Worm (Caenorhabditis elegans) whole organism, young adult: ENCODE measurements around the gene frpr-4.

Experiments
- B0261.1 ChIP-seq: sonication (generic microtip); optimal IDR thresholded peaks from 2 replicates; lab custom pipeline; 2016; ENCODE audit warnings: mild to moderate bottlenecking, missing genetic modification characterization, moderate library complexity, missing compliant biosample characterization
- B0336.3 ChIP-seq: fragments of 200-800 bp; sonication (Bioruptor generic); IDR thresholded peaks from 2 replicates; pipeline ENCODE4 v1.3.6; 2022; ENCODE audit warnings: missing genetic modification characterization, missing compliant biosample characterization
- C06A6.2 ChIP-seq: fragments of 200-800 bp; sonication (Bioruptor generic); conservative IDR thresholded peaks from 2 replicates; pipeline ENCODE4 v1.3.6; 2022; ENCODE audit warnings: missing genetic modification characterization, missing compliant biosample characterization
- C17E4.6 ChIP-seq: fragments of 200-800 bp; sonication (Bioruptor generic); IDR thresholded peaks from 2 replicates; pipeline ENCODE4 v1.3.6; 2022; ENCODE audit warnings: missing genetic modification reagents, missing genetic modification characterization, missing compliant biosample characterization
- F23B12.7 ChIP-seq: sonication (generic microtip); optimal IDR thresholded peaks from 2 replicates; lab custom pipeline; 2017; ENCODE audit warnings: missing genetic modification characterization, mild to moderate bottlenecking, missing compliant biosample characterization, antibody characterized with exemption, moderate library complexity; ENCODE audit not compliant: insufficient read depth
- F33H1.4 ChIP-seq: fragments of 200-800 bp; sonication (Bioruptor generic); IDR thresholded peaks from 2 replicates; pipeline ENCODE4 v1.3.6; 2022; ENCODE audit warnings: missing genetic modification reagents, missing genetic modification characterization, missing compliant biosample characterization
- F37B4.10 ChIP-seq: fragments of 200-800 bp; sonication (Bioruptor generic); IDR thresholded peaks from 2 replicates; pipeline ENCODE4 v1.3.6; 2022; ENCODE audit warnings: missing genetic modification characterization, missing compliant biosample characterization
- F49E8.2 ChIP-seq: sonication (generic microtip); optimal IDR thresholded peaks from 3 replicates; lab custom pipeline; 2017; ENCODE audit warnings: missing genetic modification characterization, mild to moderate bottlenecking, missing compliant biosample characterization, antibody characterized with exemption, moderate library complexity; ENCODE audit not compliant: insufficient read depth
- F52B5.7 ChIP-seq: sonication (generic microtip); optimal IDR thresholded peaks from 2 replicates; lab custom pipeline; 2016; ENCODE audit warnings: mild to moderate bottlenecking, missing genetic modification characterization, missing compliant biosample characterization
- F55B11.4 ChIP-seq: sonication (generic microtip); optimal IDR thresholded peaks from 2 replicates; lab custom pipeline; 2016; ENCODE audit warnings: missing compliant biosample characterization, missing genetic modification characterization, borderline replicate concordance; ENCODE audit not compliant: insufficient read depth
- F57C9.4 ChIP-seq: sonication (generic microtip); optimal IDR thresholded peaks from 2 replicates; lab custom pipeline; 2017; ENCODE audit warnings: mild to moderate bottlenecking, missing genetic modification characterization, missing compliant biosample characterization
- T07F8.4 ChIP-seq: sonication (generic microtip); optimal IDR thresholded peaks from 2 replicates; lab custom pipeline; 2016; ENCODE audit warnings: mild to moderate bottlenecking, missing genetic modification characterization, moderate library complexity, missing compliant biosample characterization
- Y53F4B.3 ChIP-seq: fragments of 200-800 bp; sonication (Bioruptor generic); IDR thresholded peaks from 2 replicates; pipeline ENCODE4 v1.3.6; 2022; ENCODE audit warnings: missing genetic modification reagents, missing genetic modification characterization, missing compliant biosample characterization
- Y95B8A.8 ChIP-seq: fragments of 200-800 bp; sonication (Bioruptor generic); IDR thresholded peaks from 2 replicates; pipeline ENCODE4 v1.3.6; 2022; ENCODE audit warnings: missing genetic modification reagents, missing genetic modification characterization, missing compliant biosample characterization
- akir-1 ChIP-seq: fragments of 200-800 bp; sonication (Bioruptor generic); optimal IDR thresholded peaks from 2 replicates; lab custom pipeline; 2018; ENCODE audit warnings: mild to moderate bottlenecking, missing genetic modification characterization, moderate library complexity, missing compliant biosample characterization
- athp-1 ChIP-seq: sonication (generic microtip); optimal IDR thresholded peaks from 2 replicates; lab custom pipeline; 2017; ENCODE audit warnings: mild to moderate bottlenecking, missing genetic modification characterization, missing compliant biosample characterization
- cebp-1 ChIP-seq, 2 experiments: fragments of 200-800 bp in 1 of 2; sonication (Bioruptor generic) in 1 of 2; sonication (generic microtip) in 1 of 2; IDR thresholded peaks in 1 of 2; optimal IDR thresholded peaks in 1 of 2; 2 replicates each; pipeline versions ENCODE4 v1.3.6 to Lab custom; 2017 to 2022; ENCODE audit warnings: missing compliant biosample characterization in 2 of 2, missing genetic modification characterization in 2 of 2, mild to moderate bottlenecking in 1 of 2, missing genetic modification reagents in 1 of 2, moderate library complexity in 1 of 2
- cebp-2 ChIP-seq: fragments of 200-800 bp; sonication (Bioruptor generic); IDR thresholded peaks from 2 replicates; pipeline ENCODE4 v1.3.6; 2022; ENCODE audit warnings: missing genetic modification characterization, missing compliant biosample characterization
- ceh-100 ChIP-seq: fragments of 200-800 bp; sonication (Bioruptor generic); IDR thresholded peaks from 2 replicates; pipeline ENCODE4 v1.3.6; 2022; ENCODE audit warnings: missing genetic modification reagents, missing genetic modification characterization, missing compliant biosample characterization
- ceh-27 ChIP-seq: fragments of 200-800 bp; sonication (Bioruptor generic); optimal IDR thresholded peaks from 2 replicates; lab custom pipeline; 2018; ENCODE audit warnings: mild to moderate bottlenecking, missing genetic modification characterization, moderate library complexity, missing compliant biosample characterization
- ceh-91 ChIP-seq: fragments of 200-800 bp; sonication (Bioruptor generic); IDR thresholded peaks from 2 replicates; pipeline ENCODE4 v1.3.6; 2022; ENCODE audit warnings: missing genetic modification reagents, missing genetic modification characterization, missing compliant biosample characterization
- dox-1 ChIP-seq: fragments of 200-800 bp; sonication (Bioruptor generic); IDR thresholded peaks from 2 replicates; pipeline ENCODE4 v1.3.6; 2022; ENCODE audit warnings: missing genetic modification reagents, missing genetic modification characterization, missing compliant biosample characterization
- dpff-1 ChIP-seq: sonication (generic microtip); optimal IDR thresholded peaks from 2 replicates; lab custom pipeline; 2017; ENCODE audit warnings: mild to moderate bottlenecking, missing genetic modification characterization, missing compliant biosample characterization
- efl-1 ChIP-seq: fragments of 150-350 bp; optimal IDR thresholded peaks from 2 replicates; lab custom pipeline; 2014; ENCODE audit warnings: missing biosample characterization, missing genetic modification reagents, missing genetic modification characterization
- egl-44 ChIP-seq: fragments of 200-800 bp; sonication (Bioruptor generic); IDR thresholded peaks from 2 replicates; pipeline ENCODE4 v1.3.6; 2022; ENCODE audit warnings: missing genetic modification reagents, missing genetic modification characterization, missing compliant biosample characterization
- ekl-4 ChIP-seq: fragments of 200-800 bp; sonication (Bioruptor generic); IDR thresholded peaks from 2 replicates; pipeline ENCODE4 v1.3.6; 2022; ENCODE audit warnings: missing genetic modification reagents, missing genetic modification characterization, missing compliant biosample characterization
- ets-4 ChIP-seq: fragments of 200-800 bp; sonication (Bioruptor generic); optimal IDR thresholded peaks from 2 replicates; lab custom pipeline; 2018; ENCODE audit warnings: mild to moderate bottlenecking, missing genetic modification characterization, missing compliant biosample characterization
- him-1 ChIP-seq: sonication (generic microtip); optimal IDR thresholded peaks from 2 replicates; lab custom pipeline; 2016; ENCODE audit warnings: missing genotype, missing genetic modification reagents, missing genetic modification characterization, missing compliant biosample characterization
- hlh-26 ChIP-seq: fragments of 200-800 bp; sonication (Bioruptor generic); conservative IDR thresholded peaks from 2 replicates; pipeline ENCODE4 v1.3.6; 2022; ENCODE audit warnings: missing genetic modification reagents, missing genetic modification characterization, missing compliant biosample characterization
- hsf-1 ChIP-seq: fragments of 200-800 bp; sonication (Bioruptor generic); IDR thresholded peaks from 2 replicates; pipeline ENCODE4 v1.3.6; 2022; ENCODE audit warnings: missing genetic modification reagents, missing genetic modification characterization, missing compliant biosample characterization
- let-526 ChIP-seq: fragments of 200-800 bp; sonication (Bioruptor generic); IDR thresholded peaks from 2 replicates; pipeline ENCODE4 v1.3.6; 2022; ENCODE audit warnings: missing genetic modification reagents, missing genetic modification characterization, missing compliant biosample characterization
- lin-26 ChIP-seq: fragments of 200-800 bp; sonication (Bioruptor generic); IDR thresholded peaks from 2 replicates; pipeline ENCODE4 v1.3.6; 2022; ENCODE audit warnings: missing genetic modification reagents, missing genetic modification characterization, missing compliant biosample characterization
- lsl-1 ChIP-seq: fragments of 200-800 bp; sonication (Bioruptor generic); optimal IDR thresholded peaks from 2 replicates; lab custom pipeline; 2018; ENCODE audit warnings: mild to moderate bottlenecking, missing genetic modification characterization, moderate library complexity, missing compliant biosample characterization
- madf-10 ChIP-seq: sonication (generic microtip); optimal IDR thresholded peaks from 2 replicates; lab custom pipeline; 2016; ENCODE audit warnings: mild to moderate bottlenecking, missing genetic modification characterization, missing compliant biosample characterization
- madf-3 ChIP-seq: fragments of 200-800 bp; sonication (Bioruptor generic); IDR thresholded peaks from 2 replicates; pipeline ENCODE4 v1.3.6; 2022; ENCODE audit warnings: missing genetic modification reagents, missing genetic modification characterization, missing compliant biosample characterization
- mcd-1 ChIP-seq: fragments of 200-800 bp; sonication (Bioruptor generic); IDR thresholded peaks from 2 replicates; pipeline ENCODE4 v1.3.6; 2022; ENCODE audit warnings: missing genetic modification reagents, missing genetic modification characterization, missing compliant biosample characterization
- nhr-179 ChIP-seq: sonication (generic microtip); optimal IDR thresholded peaks from 2 replicates; lab custom pipeline; 2016; ENCODE audit warnings: mild to moderate bottlenecking, missing genetic modification characterization, missing compliant biosample characterization
- pbrm-1 ChIP-seq: fragments of 200-800 bp; sonication (Bioruptor generic); IDR thresholded peaks from 2 replicates; pipeline ENCODE4 v1.3.6; 2022; ENCODE audit warnings: missing genetic modification reagents, missing genetic modification characterization, missing compliant biosample characterization
- rpc-1 ChIP-seq, 2 experiments: fragments of 150-350 bp in 1 of 2; sonication (generic microtip) in 1 of 2; optimal IDR thresholded peaks; 2 replicates each; lab custom pipeline; 2014 to 2018; ENCODE audit warnings: missing biosample characterization in 1 of 2, missing genetic modification characterization in 1 of 2, missing genetic modification reagents in 1 of 2, missing genotype in 1 of 2
- sea-2 ChIP-seq: fragments of 200-800 bp; sonication (Bioruptor generic); IDR thresholded peaks from 2 replicates; pipeline ENCODE4 v1.3.6; 2022; ENCODE audit warnings: missing genetic modification characterization, missing compliant biosample characterization
- snpc-4 ChIP-seq, 5 experiments: fragments of 150-350 bp in 1 of 5; sonication (generic microtip) in 4 of 5; optimal IDR thresholded peaks; 2 replicates each; lab custom pipeline; 2014 to 2018; ENCODE audit warnings: missing genetic modification characterization in 5 of 5, missing biosample characterization in 3 of 5, antibody characterized with exemption in 2 of 5, mild to moderate bottlenecking in 2 of 5, missing compliant biosample characterization in 2 of 5, missing genotype in 2 of 5, moderate library complexity in 2 of 5, missing genetic modification reagents in 1 of 5
- sptf-2 ChIP-seq: fragments of 200-800 bp; sonication (Bioruptor generic); optimal IDR thresholded peaks from 2 replicates; lab custom pipeline; 2018; ENCODE audit warnings: mild to moderate bottlenecking, missing genetic modification characterization, missing compliant biosample characterization
- tbp1 ChIP-seq: fragments of 200-800 bp; sonication (Bioruptor generic); optimal IDR thresholded peaks from 2 replicates; lab custom pipeline; 2018; ENCODE audit warnings: mild to moderate bottlenecking, missing genetic modification characterization, missing compliant biosample characterization
- tbx-9 ChIP-seq: sonication (generic microtip); optimal IDR thresholded peaks from 2 replicates; lab custom pipeline; 2016; ENCODE audit warnings: borderline replicate concordance, missing genetic modification characterization, inconsistent platforms, missing compliant biosample characterization
- xnd-1 ChIP-seq: sonication (generic microtip); optimal IDR thresholded peaks from 2 replicates; lab custom pipeline; 2016; ENCODE audit warnings: missing genotype, missing genetic modification reagents, missing genetic modification characterization, missing compliant biosample characterization
- ztf-18 ChIP-seq: sonication (generic microtip); optimal IDR thresholded peaks from 2 replicates; lab custom pipeline; 2016; ENCODE audit warnings: missing genotype, mild to moderate bottlenecking, missing genetic modification characterization, missing compliant biosample characterization

Gene frpr-4

ce11 chrII:5293287-5293850 lies 38.0 kb upstream of the frpr-4 start, which contains the start of gene ZK622.1 (continued):
- peak; percentile 81; the same call in 1 of the 2 replicates for TF ChIP-seq lin-26 (GFP tag; lab: Robert Waterston, UW)
- TF ChIP-seq egl-44 (GFP tag; lab: Robert Waterston, UW): 0 out of 2 replicates have a peak, but pooled peaks have one; percentile 56
- no peak for TF ChIP-seq dpff-1 (tag; lab: Kevin White, UChicago)
- TF ChIP-seq madf-3 (GFP tag; lab: Robert Waterston, UW): no peak
- TF ChIP-seq ets-4 (GFP tag; lab: Kevin White, UChicago): no peak
- TF ChIP-seq madf-10 (tag; lab: Kevin White, UChicago): peak; percentile 61
- peak; percentile 42; the same call in 1 of the 2 replicates for TF ChIP-seq mcd-1
- TF ChIP-seq Y95B8A.8 (GFP tag; lab: Robert Waterston, UW): peak; percentile 72
- no peak for TF ChIP-seq nhr-179 (tag; lab: Kevin White, UChicago)
- peak; percentile 94 for TF ChIP-seq him-1 (tag; lab: Kevin White, UChicago)
- TF ChIP-seq hsf-1 (GFP tag; lab: Robert Waterston, UW): no peak
- TF ChIP-seq cebp-1 (GFP tag; IDR thresholded peaks at IDR 0.05; lab: Robert Waterston, UW): no peak
- TF ChIP-seq cebp-1 (tag; optimal IDR thresholded peaks at IDR 0.05; lab: Kevin White, UChicago): no peak
- peak; percentile 48 for TF ChIP-seq F23B12.7 (tag; lab: Kevin White, UChicago)
- no peak for TF ChIP-seq akir-1 (GFP tag; lab: Kevin White, UChicago)
- TF ChIP-seq T07F8.4 (tag; lab: Kevin White, UChicago): peak; percentile 44
- TF ChIP-seq athp-1 (tag; lab: Kevin White, UChicago): no peak
- peak; percentile 55 for TF ChIP-seq ceh-27 (GFP tag; lab: Kevin White, UChicago)
- no peak for TF ChIP-seq sptf-2 (GFP tag; lab: Kevin White, UChicago)
- peak; percentile 83 for TF ChIP-seq rpc-1 (optimal IDR thresholded peaks at IDR 0.05; lab: Kevin White, UChicago)
- peak; percentile 88 for TF ChIP-seq rpc-1 (tag; optimal IDR thresholded peaks at IDR 0.05; lab: Kevin White, UChicago)
- TF ChIP-seq cebp-2 (GFP tag; lab: Robert Waterston, UW): no peak
- TF ChIP-seq ceh-91 (GFP tag; lab: Robert Waterston, UW): no peak
- peak; percentile 71 for TF ChIP-seq let-526 (GFP tag; lab: Robert Waterston, UW)
- TF ChIP-seq ceh-100 (GFP tag; lab: Robert Waterston, UW): 0 out of 2 replicates have a peak, but pooled peaks have one; percentile 37
- peak; percentile 76; the same call in 1 of the 2 replicates for TF ChIP-seq ekl-4 (GFP tag; lab: Robert Waterston, UW)
- TF ChIP-seq snpc-4 (GFP tag; optimal IDR thresholded peaks at IDR 0.05; lab: Kevin White, UChicago): peak; percentile 29
- TF ChIP-seq snpc-4 (tag; optimal IDR thresholded peaks at IDR 0.05; lab: Kevin White, UChicago): peak in 2 of 4 experiments; percentile 21 to 35
- TF ChIP-seq F37B4.10: no peak
- TF ChIP-seq xnd-1 (tag; lab: Kevin White, UChicago): no peak
- TF ChIP-seq hlh-26 (GFP tag; lab: Robert Waterston, UW): no peak
- TF ChIP-seq efl-1 (GFP tag; lab: Kevin White, UChicago): no peak
- peak; percentile 55 for TF ChIP-seq dox-1
- TF ChIP-seq lsl-1 (GFP tag; lab: Kevin White, UChicago): no peak
- no peak for TF ChIP-seq C17E4.6 (GFP tag; lab: Robert Waterston, UW)
- TF ChIP-seq tbp1: peak; percentile 98
- TF ChIP-seq pbrm-1 (GFP tag; lab: Robert Waterston, UW): peak; percentile 59; the same call in 1 of the 2 replicates
- peak; percentile 48 for TF ChIP-seq ztf-18 (tag; lab: Kevin White, UChicago)
- TF ChIP-seq F49E8.2 (tag; lab: Kevin White, UChicago): no peak
- no peak for TF ChIP-seq F55B11.4 (tag; lab: Kevin White, UChicago)
- TF ChIP-seq Y53F4B.3: peak; percentile 43; the same call in 1 of the 2 replicates
- TF ChIP-seq F33H1.4: peak; percentile 23; the same call in 1 of the 2 replicates
- TF ChIP-seq sea-2 (GFP tag; lab: Robert Waterston, UW): no peak
- no peak for TF ChIP-seq tbx-9 (tag; lab: Kevin White, UChicago)
- TF ChIP-seq F57C9.4 (tag; lab: Kevin White, UChicago): no peak
- TF ChIP-seq F52B5.7 (tag; lab: Kevin White, UChicago): no peak
- TF ChIP-seq B0261.1 (tag; lab: Kevin White, UChicago): peak; percentile 87
- TF ChIP-seq C06A6.2: no peak
- TF ChIP-seq B0336.3: no peak
